Fruit fly (Drosophila melanogaster) whole organism, prepupa: Measurements from ENCODE around the gene Cpr65Ay.

Experiments used
- CG10631 ChIP-seq: fragments of 200-800 bp; sonication (Bioruptor generic); optimal IDR thresholded peaks from 2 replicates; lab custom pipeline; 2016; ENCODE audit warnings: missing biosample characterization, missing genetic modification characterization
- CG11294 ChIP-seq: fragments of 200-800 bp; sonication (Bioruptor generic); IDR thresholded peaks from 2 replicates; pipeline ENCODE4 v1.3.6; 2022; ENCODE audit warnings: missing biosample characterization, missing genetic modification characterization
- CG16779 ChIP-seq: fragments of 200-800 bp; sonication (Bioruptor generic); optimal IDR thresholded peaks from 3 replicates; lab custom pipeline; 2017; ENCODE audit warnings: missing biosample characterization, mild to moderate bottlenecking, missing genetic modification characterization
- CG32006 ChIP-seq: fragments of 200-800 bp; sonication (Bioruptor generic); optimal IDR thresholded peaks from 3 replicates; lab custom pipeline; 2017; ENCODE audit warnings: missing biosample characterization, mild to moderate bottlenecking, missing genetic modification characterization
- CG3919 ChIP-seq: fragments of 200-800 bp; sonication (Bioruptor generic); optimal IDR thresholded peaks from 3 replicates; lab custom pipeline; 2016; ENCODE audit warnings: missing biosample characterization, missing genetic modification characterization
- CG6808 ChIP-seq: fragments of 200-800 bp; sonication (Bioruptor generic); optimal IDR thresholded peaks from 3 replicates; lab custom pipeline; 2017; ENCODE audit warnings: missing biosample characterization, missing genetic modification characterization, mild to moderate bottlenecking, moderate library complexity, missing genetic modification reagents
- Ets96B ChIP-seq: fragments of 200-800 bp; optimal IDR thresholded peaks from 2 replicates; lab custom pipeline; 2019; ENCODE audit warnings: missing biosample characterization, mild to moderate bottlenecking, missing genetic modification characterization, moderate library complexity
- Hr38 ChIP-seq: sonication (Bioruptor generic); optimal IDR thresholded peaks from 2 replicates; lab custom pipeline; 2016; ENCODE audit warnings: missing biosample characterization, missing genetic modification characterization
- Smox ChIP-seq: fragments of 200-800 bp; sonication (Bioruptor generic); optimal IDR thresholded peaks from 3 replicates; lab custom pipeline; 2016; ENCODE audit warnings: missing biosample characterization, missing genetic modification characterization
- fd59A ChIP-seq: fragments of 200-800 bp; sonication (Bioruptor generic); optimal IDR thresholded peaks from 2 replicates; lab custom pipeline; 2017; ENCODE audit warnings: missing biosample characterization, mild to moderate bottlenecking, missing genetic modification characterization, missing genetic modification reagents
- fkh ChIP-seq: fragments of 200-800 bp; sonication (Bioruptor generic); optimal IDR thresholded peaks from 3 replicates; lab custom pipeline; 2017; ENCODE audit warnings: missing biosample characterization, mild to moderate bottlenecking, missing genetic modification characterization, moderate library complexity
- pdm3 ChIP-seq: fragments of 200-800 bp; sonication (Bioruptor generic); optimal IDR thresholded peaks from 3 replicates; lab custom pipeline; 2016; ENCODE audit warnings: missing biosample characterization, missing genetic modification characterization
- ss ChIP-seq, 2 experiments: fragments of 200-800 bp; sonication (Bioruptor generic); optimal IDR thresholded peaks; 2 replicates in 1 of 2; 3 replicates in 1 of 2; lab custom pipeline; 2017 to 2018; ENCODE audit warnings: mild to moderate bottlenecking in 2 of 2, missing biosample characterization in 2 of 2, missing genetic modification characterization in 2 of 2, moderate library complexity in 1 of 2
- vri ChIP-seq: fragments of 200-800 bp; sonication (Bioruptor generic); optimal IDR thresholded peaks from 3 replicates; lab custom pipeline; 2016; ENCODE audit warnings: missing biosample characterization, mild to moderate bottlenecking, missing genetic modification characterization

The Cpr65Ay gene

DNA sequence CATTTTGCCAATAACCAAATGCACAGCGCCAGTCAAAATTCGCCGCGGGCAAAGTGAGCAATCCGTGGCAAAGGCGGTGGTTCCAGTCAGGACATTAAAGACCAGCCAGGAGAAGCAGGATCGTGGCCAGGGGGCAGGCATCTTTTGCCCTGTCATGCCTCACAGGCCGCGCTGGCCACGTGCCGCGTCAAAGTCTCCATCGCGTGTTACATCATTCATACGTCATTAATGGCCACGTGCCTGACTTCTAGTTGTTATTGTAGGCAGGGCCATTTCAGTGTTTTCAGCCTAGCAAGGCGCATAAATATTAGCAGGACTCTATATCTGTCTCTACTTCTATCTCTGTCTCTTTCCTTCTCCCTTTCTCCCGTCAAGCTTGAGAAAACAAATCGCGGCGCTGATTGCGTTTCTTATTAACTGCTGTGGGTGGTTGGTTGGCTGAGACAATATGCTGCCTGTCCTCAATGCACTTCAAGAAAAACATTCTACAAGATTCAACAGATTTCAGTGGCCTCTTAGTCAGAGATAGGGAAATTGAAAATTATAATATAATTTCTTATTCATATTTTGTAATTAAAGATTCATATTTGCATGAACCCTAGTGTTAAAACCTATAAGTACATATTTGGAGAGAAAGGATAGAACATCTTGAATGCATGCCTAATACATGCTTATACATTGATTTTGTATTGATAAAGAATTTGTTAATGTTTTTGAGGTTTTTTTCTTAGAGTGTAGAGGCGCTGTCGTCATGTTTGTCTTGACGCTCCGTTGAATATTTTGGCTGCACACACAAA, 50.0 kb downstream of the Cpr65Ay start:
- TF ChIP-seq Smox (GFP tag; lab: Kevin White, UChicago) (no peak), vri (GFP tag; lab: Kevin White, UChicago) (no peak), fkh (GFP tag; lab: Kevin White, UChicago) (no peak), CG6808 (GFP tag; lab: Kevin White, UChicago) (no peak), CG32006 (GFP tag; lab: Kevin White, UChicago) (no peak), Hr38 (GFP tag; lab: Kevin White, UChicago) (no peak), ss (GFP tag; optimal IDR thresholded peaks at IDR 0.05; lab: Kevin White, UChicago) (no peak), fd59A (GFP tag; lab: Kevin White, UChicago) (no peak), CG11294 (no peak), Ets96B (tag; lab: Kevin White, UChicago) (no peak), CG16779 (tag; lab: Kevin White, UChicago) (no peak), CG10631 (no peak), pdm3 (no peak), CG3919 (GFP tag; lab: Kevin White, UChicago) (no peak)
